Fruit fly (Drosophila melanogaster) whole organism, pupa: ENCODE data around the gene CG7376.

Experiments
- CG10348 ChIP-seq: fragments of 200-800 bp; sonication (Bioruptor generic); IDR thresholded peaks from 2 replicates; pipeline ENCODE4 v1.3.6; 2022; ENCODE audit warnings: missing biosample characterization, missing genetic modification characterization
- CG12605 ChIP-seq: fragments of 200-800 bp; sonication (Bioruptor generic); IDR thresholded peaks from 2 replicates; pipeline ENCODE4 v1.3.6; 2022; ENCODE audit warnings: missing biosample characterization, missing genetic modification characterization
- CG13204 ChIP-seq: fragments of 200-800 bp; sonication (Bioruptor generic); optimal IDR thresholded peaks from 2 replicates; lab custom pipeline; 2018; ENCODE audit warnings: missing biosample characterization, mild to moderate bottlenecking, missing genetic modification characterization, moderate library complexity
- CG14655 ChIP-seq: fragments of 200-800 bp; sonication (Bioruptor generic); optimal IDR thresholded peaks from 3 replicates; lab custom pipeline; 2017; ENCODE audit warnings: mild to moderate bottlenecking, missing biosample characterization, missing genetic modification reagents, missing genetic modification characterization
- CG15710 ChIP-seq: fragments of 200-800 bp; sonication (Bioruptor generic); optimal IDR thresholded peaks from 2 replicates; lab custom pipeline; 2018; ENCODE audit warnings: missing biosample characterization, mild to moderate bottlenecking, missing genetic modification characterization, moderate library complexity
- CG17806 ChIP-seq: fragments of 200-800 bp; sonication (Bioruptor generic); optimal IDR thresholded peaks from 2 replicates; lab custom pipeline; 2018; ENCODE audit warnings: missing biosample characterization, mild to moderate bottlenecking, missing genetic modification characterization, moderate library complexity
- CG32121 ChIP-seq: fragments of 200-800 bp; sonication (Bioruptor generic); IDR thresholded peaks from 2 replicates; pipeline ENCODE4 v1.3.6; 2022; ENCODE audit warnings: missing biosample characterization, missing genetic modification characterization
- CG34367 ChIP-seq: fragments of 200-800 bp; sonication (Bioruptor generic); optimal IDR thresholded peaks from 2 replicates; lab custom pipeline; 2018; ENCODE audit warnings: missing biosample characterization, mild to moderate bottlenecking, missing genetic modification characterization
- CG4496 ChIP-seq: fragments of 200-800 bp; sonication (Bioruptor generic); IDR thresholded peaks from 3 replicates; pipeline ENCODE4 v1.3.6; 2022; ENCODE audit warnings: missing biosample characterization, missing genetic modification characterization
- CG8301 ChIP-seq: fragments of 200-800 bp; sonication (Bioruptor generic); optimal IDR thresholded peaks from 2 replicates; lab custom pipeline; 2018; ENCODE audit warnings: missing biosample characterization, mild to moderate bottlenecking, missing genetic modification characterization
- CG9948 ChIP-seq: fragments of 200-800 bp; sonication (Bioruptor generic); optimal IDR thresholded peaks from 2 replicates; lab custom pipeline; 2018; ENCODE audit warnings: missing biosample characterization, mild to moderate bottlenecking, missing genetic modification characterization, moderate library complexity
- D1 ChIP-seq: fragments of 200-800 bp; sonication (Bioruptor generic); optimal IDR thresholded peaks from 2 replicates; lab custom pipeline; 2018; ENCODE audit warnings: missing biosample characterization, mild to moderate bottlenecking, missing genetic modification characterization, moderate library complexity
- EcR ChIP-seq: fragments of 200-800 bp; sonication (Bioruptor generic); optimal IDR thresholded peaks from 3 replicates; lab custom pipeline; 2019; ENCODE audit warnings: missing biosample characterization, missing genetic modification characterization, mild to moderate bottlenecking, moderate library complexity, missing genetic modification reagents
- Ets98B ChIP-seq: fragments of 200-800 bp; sonication (Bioruptor generic); IDR thresholded peaks from 2 replicates; pipeline ENCODE4 v1.3.6; 2022; ENCODE audit warnings: missing biosample characterization, missing genetic modification characterization
- Pif1A ChIP-seq: fragments of 200-800 bp; sonication (Bioruptor generic); optimal IDR thresholded peaks from 3 replicates; lab custom pipeline; 2016; ENCODE audit warnings: missing biosample characterization, missing genetic modification characterization
- Pif1B ChIP-seq: fragments of 200-800 bp; sonication (Bioruptor generic); optimal IDR thresholded peaks from 3 replicates; lab custom pipeline; 2016; ENCODE audit warnings: missing biosample characterization, missing genetic modification characterization
- Snoo ChIP-seq: fragments of 200-800 bp; sonication (Bioruptor generic); optimal IDR thresholded peaks from 3 replicates; lab custom pipeline; 2017; ENCODE audit warnings: missing biosample characterization, mild to moderate bottlenecking, missing genetic modification characterization, inconsistent platforms
- fd96Ca ChIP-seq: fragments of 200-800 bp; sonication (Bioruptor generic); IDR thresholded peaks from 3 replicates; pipeline ENCODE4 v1.3.6; 2022; ENCODE audit warnings: missing biosample characterization, missing genetic modification characterization
- gl ChIP-seq: fragments of 200-800 bp; sonication (Bioruptor generic); optimal IDR thresholded peaks from 2 replicates; lab custom pipeline; 2018; ENCODE audit warnings: missing biosample characterization, mild to moderate bottlenecking, missing genetic modification characterization
- rn ChIP-seq: fragments of 200-800 bp; sonication (Bioruptor generic); IDR thresholded peaks from 2 replicates; pipeline ENCODE4 v1.3.6; 2022; ENCODE audit warnings: missing biosample characterization, missing genetic modification characterization

CG7376 gene

dm6 chr3L:6192822-6193555 is 18.9 kb downstream of the CG7376 start, which contains the start of the genes Sf3b6 and Tnpo:
Gene Sf3b6, minus strand, starts transcription at chr3L:6193179.
Gene Tnpo, plus strand, starts transcription at chr3L:6193480.
- TF ChIP-seq rn (GFP tag; lab: Robert Waterston, UW) (peak; percentile 64), fd96Ca (GFP tag; lab: Robert Waterston, UW) (peak; percentile 54; the same call in 2 of the 3 replicates), CG15710 (tag; lab: Kevin White, UChicago) (peak; percentile 83), CG32121 (GFP tag; lab: Robert Waterston, UW) (peak; percentile 58; the same call in 1 of the 2 replicates), CG10348 (GFP tag; lab: Robert Waterston, UW) (0 out of 2 replicates have a peak, but pooled peaks have one; percentile 19), Snoo (tag; lab: Kevin White, UChicago) (peak; percentile 76), D1 (tag; lab: Kevin White, UChicago) (no peak), gl (tag; lab: Kevin White, UChicago) (no peak), CG34367 (tag; lab: Kevin White, UChicago) (peak; percentile 57), EcR (GFP tag; lab: Kevin White, UChicago) (peak; percentile 81), CG17806 (peak; percentile 52), CG4496 (GFP tag; lab: Robert Waterston, UW) (peak; percentile 60; the same call in 2 of the 3 replicates), Pif1B (GFP tag; lab: Kevin White, UChicago) (no peak), CG9948 (tag; lab: Kevin White, UChicago) (peak; percentile 73)
- TF ChIP-seq, all 21 proteins: peak for 11

dm6 chr3L:6193556-6194114 is 19.6 kb downstream of the CG7376 start:
- 0 out of 3 replicates have a peak, but pooled peaks have one; percentile 4 for TF ChIP-seq CG4496 (GFP tag; lab: Robert Waterston, UW)
- peak; percentile 96 for TF ChIP-seq EcR (GFP tag; lab: Kevin White, UChicago)
- no peak for TF ChIP-seq CG13204 (GFP tag; lab: Kevin White, UChicago)

- no peak for TF ChIP-seq Snoo (tag; lab: Kevin White, UChicago)
- TF ChIP-seq CG14655 (GFP tag; lab: Kevin White, UChicago): no peak
- TF ChIP-seq fd96Ca (GFP tag; lab: Robert Waterston, UW): no peak
- TF ChIP-seq CG9948 (tag; lab: Kevin White, UChicago): no peak
- TF ChIP-seq CG10348 (GFP tag; lab: Robert Waterston, UW): no peak
- TF ChIP-seq Pif1A (GFP tag; lab: Kevin White, UChicago): no peak
Observed at dm6 chr3L:6200173-6200572, 26.1 kb downstream of the CG7376 start, which contains the start of gene CG8219. Gene CG8219, plus strand, starts transcription at chr3L:6200473.

- peak; percentile 52 for TF ChIP-seq EcR (GFP tag; lab: Kevin White, UChicago)
- no peak for TF ChIP-seq Snoo (tag; lab: Kevin White, UChicago)
Observed at dm6 chr3L:6215976-6216786, 42.1 kb downstream of the CG7376 start.

- TF ChIP-seq Pif1B (GFP tag; lab: Kevin White, UChicago) (no peak), CG12605 (no peak), Ets98B (no peak), CG8301 (tag; lab: Kevin White, UChicago) (no peak), gl (tag; lab: Kevin White, UChicago) (no peak), CG4496 (GFP tag; lab: Robert Waterston, UW) (no peak), CG15710 (tag; lab: Kevin White, UChicago) (no peak), CG10348 (GFP tag; lab: Robert Waterston, UW) (no peak), fd96Ca (GFP tag; lab: Robert Waterston, UW) (no peak), Pif1A (GFP tag; lab: Kevin White, UChicago) (no peak)
Observed at dm6 chr3L:6216787-6217078, 42.7 kb downstream of the CG7376 start.

dm6 chr3L:6217212-6217611 is 43.2 kb downstream of the CG7376 start:
- TF ChIP-seq rn (GFP tag; lab: Robert Waterston, UW) (0 out of 2 replicates have a peak, but pooled peaks have one; percentile 15), CG12605 (peak; percentile 37; the same call in 1 of the 2 replicates), fd96Ca (GFP tag; lab: Robert Waterston, UW) (no peak), CG8301 (tag; lab: Kevin White, UChicago) (no peak), CG9948 (tag; lab: Kevin White, UChicago) (peak; percentile 27), CG34367 (tag; lab: Kevin White, UChicago) (peak; percentile 0), CG4496 (GFP tag; lab: Robert Waterston, UW) (peak; percentile 19; the same call in 1 of the 3 replicates)
- TF ChIP-seq, all 21 proteins: peak for 5
